Worm (Caenorhabditis elegans) whole organism, L4/young adult: ENCODE measurements around the gene ZC21.10.

Experiments used
- W03F9.2 ChIP-seq: fragments of 150-350 bp; optimal IDR thresholded peaks from 2 replicates; lab custom pipeline; 2014; ENCODE audit warnings: missing biosample characterization, missing genetic modification characterization
- dao-5 ChIP-seq: sonication (generic microtip); optimal IDR thresholded peaks from 2 replicates; lab custom pipeline; 2016; ENCODE audit warnings: missing genotype, missing genetic modification characterization, moderate library complexity, missing compliant biosample characterization
- him-1 ChIP-seq: sonication (generic microtip); optimal IDR thresholded peaks from 2 replicates; lab custom pipeline; 2016; ENCODE audit warnings: missing genotype, missing genetic modification reagents, missing genetic modification characterization, missing compliant biosample characterization

DNA sequence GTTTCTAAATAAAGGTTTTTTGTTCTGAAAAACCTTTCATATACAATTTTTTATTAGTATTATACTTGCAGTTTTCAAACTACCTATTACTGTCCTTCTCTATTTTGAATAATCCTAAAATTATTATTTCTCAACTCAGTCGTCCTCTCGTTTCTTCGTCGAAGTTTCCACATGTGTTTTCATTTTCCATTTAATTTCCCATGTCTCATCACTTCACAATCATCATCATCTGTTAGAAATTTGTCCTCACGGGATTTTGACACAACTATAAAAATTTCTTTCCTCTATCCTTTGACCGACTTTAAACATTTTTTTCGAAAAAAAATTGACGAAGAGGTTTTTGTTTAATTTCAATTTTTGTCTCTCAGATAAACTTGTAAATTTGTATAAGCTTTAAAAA, 5.6 kb downstream of the ZC21.10 start:
- TF ChIP-seq him-1 (tag; lab: Kevin White, UChicago) (no peak), W03F9.2 (tag; lab: Kevin White, UChicago) (no peak), dao-5 (no peak)
